Fruit fly (Drosophila melanogaster) S2 (cell line): ENCODE measurements around the gene PrBP.

Experiments
- CG8478 ChIP-seq: fragments of >200 bp; optimal IDR thresholded peaks from 2 replicates; lab custom pipeline; 2018
- CTCF ChIP-seq, 2 experiments: fragments of >200 bp; optimal IDR thresholded peaks; 2 replicates each; lab custom pipeline; 2018

- TF ChIP-seq CG8478 (lab: Kevin White, UChicago) (no peak), CTCF (optimal IDR thresholded peaks at IDR 0.05; lab: Kevin White, UChicago) (no peak)
Observed at dm6 chr2L:8659549-8659948, 26.2 kb downstream of the PrBP start.
